Worm (Caenorhabditis elegans): ENCODE results near the gene let-721.

The let-721 gene

DNA sequence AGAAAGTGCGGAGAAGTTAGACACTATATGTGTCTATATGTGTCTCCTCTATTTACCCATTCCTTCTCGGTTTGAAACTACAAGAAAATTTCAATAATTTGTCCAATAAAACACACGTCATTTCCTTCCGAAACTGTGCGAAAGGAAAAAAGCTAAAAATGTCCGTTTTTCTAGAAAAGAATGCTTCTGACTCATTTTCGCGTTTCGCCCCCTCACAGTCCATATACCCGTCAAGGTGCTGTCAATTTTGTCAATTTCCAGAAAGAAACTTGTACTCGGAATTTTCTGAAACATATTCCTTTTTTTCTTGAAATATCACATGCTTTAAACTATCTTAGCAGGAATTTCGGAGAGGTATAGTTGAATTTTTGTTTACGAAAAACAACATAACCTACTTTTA, 43.9 kb downstream of the let-721 start:
- no peak for TF ChIP-seq zip-5 (tag; optimal IDR thresholded peaks at IDR 0.05)
- TF ChIP-seq hlh-15 (tag; optimal IDR thresholded peaks at IDR 0.05), result no peak
- TF ChIP-seq C08G9.2 (tag; optimal IDR thresholded peaks at IDR 0.05), result no peak
- TF ChIP-seq hlh-6 (tag; optimal IDR thresholded peaks at IDR 0.05), result no peak
- TF ChIP-seq ceh-2 (tag; optimal IDR thresholded peaks at IDR 0.05), result no peak
- no peak for TF ChIP-seq syd-9 (tag; optimal IDR thresholded peaks at IDR 0.05)
- TF ChIP-seq fax-1 (tag; optimal IDR thresholded peaks at IDR 0.05), result no peak
- no peak for TF ChIP-seq ceh-48 (tag; optimal IDR thresholded peaks at IDR 0.05)
- TF ChIP-seq tbx-7 (tag; optimal IDR thresholded peaks at IDR 0.05), result no peak
- TF ChIP-seq ets-4 (tag; optimal IDR thresholded peaks at IDR 0.05), result no peak
- TF ChIP-seq mec-3 (tag; optimal IDR thresholded peaks at IDR 0.05; ENCODE audit: borderline replicate concordance), result no peak
- no peak for TF ChIP-seq pax-1 (tag; optimal IDR thresholded peaks at IDR 0.05)
- no peak for TF ChIP-seq ceh-19 (GFP tag; optimal IDR thresholded peaks at IDR 0.05)
- TF ChIP-seq nhr-11 (tag; optimal IDR thresholded peaks at IDR 0.05), result no peak

- TF ChIP-seq odd-2 (tag; optimal IDR thresholded peaks at IDR 0.05), result no peak
- TF ChIP-seq unc-42 (tag; optimal IDR thresholded peaks at IDR 0.05), result no peak
- TF ChIP-seq ceh-19 (GFP tag; optimal IDR thresholded peaks at IDR 0.05), result no peak
- no peak for TF ChIP-seq lin-11 (tag; optimal IDR thresholded peaks at IDR 0.05)
- no peak for TF ChIP-seq sox-4 (tag; optimal IDR thresholded peaks at IDR 0.05)
- TF ChIP-seq ceh-18 (tag; optimal IDR thresholded peaks at IDR 0.05), result peak; percentile 76
- no peak for TF ChIP-seq fkh-6 (tag; optimal IDR thresholded peaks at IDR 0.05)
- TF ChIP-seq nfya-1 (tag; optimal IDR thresholded peaks at IDR 0.05), result peak; percentile 15
- no peak for TF ChIP-seq ceh-48 (tag; optimal IDR thresholded peaks at IDR 0.05)
- peak; percentile 23 for TF ChIP-seq tbx-2 (tag; optimal IDR thresholded peaks at IDR 0.05)
- TF ChIP-seq unc-55 (GFP tag; optimal IDR thresholded peaks at IDR 0.05), result peak; percentile 89
- TF ChIP-seq fkh-10 (GFP tag; optimal IDR thresholded peaks at IDR 0.05), result no peak
- no peak for TF ChIP-seq hlh-15 (tag; optimal IDR thresholded peaks at IDR 0.05)
- TF ChIP-seq C38D4.7 (GFP tag; optimal IDR thresholded peaks at IDR 0.05), result no peak
- TF ChIP-seq rnt-1 (tag; optimal IDR thresholded peaks at IDR 0.05), result peak; percentile 57
These were observed 44.4 kb downstream of the let-721 start for ce11 chrIII:6402346-6402745.

ce11 chrIII:6399424-6399823, 47.3 kb downstream of the let-721 start:
- TF ChIP-seq K02D7.2 (tag; optimal IDR thresholded peaks at IDR 0.05) (no peak), hlh-15 (tag; optimal IDR thresholded peaks at IDR 0.05) (no peak)

DNA sequence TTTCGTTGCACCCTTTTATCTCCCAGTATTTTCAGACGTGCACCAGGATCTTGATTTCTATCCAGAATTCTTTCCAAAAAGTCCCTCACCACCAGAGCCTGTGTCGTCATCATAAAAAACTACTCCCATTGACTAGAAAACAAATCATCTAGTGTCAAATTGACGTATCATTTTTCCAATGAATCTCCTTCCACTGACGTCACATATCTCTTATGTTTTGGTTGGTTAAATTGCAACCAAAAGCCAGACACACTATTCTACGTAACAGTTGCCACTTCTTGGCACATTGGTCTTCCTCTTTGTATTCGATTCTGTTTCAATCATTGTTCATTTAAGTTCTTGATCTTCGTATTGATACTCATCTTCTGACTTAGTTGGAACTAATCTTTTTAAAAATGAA, 48.6 kb downstream of the let-721 start:
- no peak for TF ChIP-seq ceh-9 (tag; optimal IDR thresholded peaks at IDR 0.05)
- TF ChIP-seq pros-1 (tag; optimal IDR thresholded peaks at IDR 0.05), result no peak
- TF ChIP-seq npax-4 (tag; optimal IDR thresholded peaks at IDR 0.05), result no peak
- no peak for TF ChIP-seq sox-4 (tag; optimal IDR thresholded peaks at IDR 0.05)
- TF ChIP-seq dve-1 (tag; optimal IDR thresholded peaks at IDR 0.05), result no peak
- TF ChIP-seq zip-5 (tag; optimal IDR thresholded peaks at IDR 0.05), result no peak
- no peak for TF ChIP-seq nfya-1 (tag; optimal IDR thresholded peaks at IDR 0.05)
- no peak for TF ChIP-seq ama-1 (optimal IDR thresholded peaks at IDR 0.05)
- no peak for TF ChIP-seq ahr-1 (tag; optimal IDR thresholded peaks at IDR 0.05)
- TF ChIP-seq tbx-7 (tag; optimal IDR thresholded peaks at IDR 0.05), result no peak

DNA sequence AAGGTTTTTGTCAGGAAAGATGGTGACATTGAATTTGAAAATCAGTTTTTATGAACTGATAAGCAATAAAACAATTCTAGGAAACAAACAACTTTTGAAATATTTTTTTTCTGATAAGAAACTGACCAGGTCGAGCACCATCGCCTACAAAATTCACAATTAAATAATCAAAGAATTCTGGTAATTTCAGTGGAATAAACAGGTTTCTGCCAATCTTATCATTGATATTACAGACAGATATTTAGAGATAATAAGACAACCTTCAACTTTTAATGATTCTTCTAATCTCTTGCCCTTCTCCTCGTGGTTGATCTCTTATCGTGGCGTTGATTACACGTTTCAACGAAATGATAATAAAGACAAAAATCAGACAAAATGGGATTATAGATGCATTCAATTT, 50.3 kb downstream of the let-721 start:
- TF ChIP-seq ref-2 (tag; optimal IDR thresholded peaks at IDR 0.05) (no peak), hlh-15 (tag; optimal IDR thresholded peaks at IDR 0.05) (no peak), dve-1 (tag; optimal IDR thresholded peaks at IDR 0.05) (no peak), elt-2 (tag; optimal IDR thresholded peaks at IDR 0.05) (peak; percentile 91)

Measured in whole organism, late embryonic.